Worm (Caenorhabditis elegans): ENCODE results near the gene C14H10.2.

DNA sequence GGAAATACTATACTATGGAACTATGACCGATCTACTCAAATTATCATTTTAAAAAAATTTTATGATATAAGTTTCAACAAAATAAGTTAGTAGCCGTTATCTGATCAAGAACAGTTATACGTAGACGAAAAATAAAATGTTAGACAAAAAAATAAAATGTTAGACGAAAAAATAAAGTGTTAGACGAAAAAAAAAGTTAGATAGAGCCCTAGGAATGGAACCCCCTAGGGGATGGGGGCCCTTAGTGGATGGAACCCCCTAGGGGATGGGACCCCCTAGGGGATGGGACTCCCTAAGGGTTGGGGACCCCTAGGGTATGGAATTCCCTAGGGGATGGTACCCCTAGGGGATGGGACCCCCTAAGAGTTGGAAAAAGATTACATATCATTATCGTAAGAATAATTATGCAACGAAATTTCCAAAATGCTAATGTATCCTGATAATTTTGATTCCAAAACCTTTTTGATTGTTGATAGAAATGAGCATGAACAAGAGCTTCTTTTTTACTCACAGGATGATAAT is 33.4 kb downstream of the C14H10.2 start:
- TF ChIP-seq nhr-28 (tag; optimal IDR thresholded peaks at IDR 0.05), result no peak
- TF ChIP-seq lin-14 (GFP tag; optimal IDR thresholded peaks at IDR 0.05), result no peak
- TF ChIP-seq ceh-82 (tag; optimal IDR thresholded peaks at IDR 0.05), result no peak
- no peak for TF ChIP-seq nhr-77 (tag; optimal IDR thresholded peaks at IDR 0.05)
- no peak for TF ChIP-seq fos-1 (tag; optimal IDR thresholded peaks at IDR 0.05)
- no peak for TF ChIP-seq ces-1 (GFP tag; optimal IDR thresholded peaks at IDR 0.05)
- no peak for TF ChIP-seq tlp-1 (tag; optimal IDR thresholded peaks at IDR 0.05)
